Fruit fly (Drosophila melanogaster) whole organism, embryonic: ENCODE data around the gene CG10477.

Experiments
- Atf3 ChIP-seq: fragments of 200-800 bp; sonication (Bioruptor generic); optimal IDR thresholded peaks from 3 replicates; lab custom pipeline; 2016; ENCODE audit warnings: missing biosample characterization, missing genetic modification characterization
- C15 ChIP-seq: fragments of 200-800 bp; sonication (Bioruptor generic); IDR thresholded peaks from 3 replicates; pipeline ENCODE4 v1.3.6; 2022; ENCODE audit warnings: missing biosample characterization, missing genetic modification characterization
- CG10274 ChIP-seq: fragments of 200-800 bp; sonication (Bioruptor generic); optimal IDR thresholded peaks from 3 replicates; lab custom pipeline; 2017; ENCODE audit warnings: missing biosample characterization, mild to moderate bottlenecking, missing genetic modification characterization
- CG11093 ChIP-seq: fragments of 200-800 bp; sonication (Bioruptor generic); IDR thresholded peaks from 3 replicates; pipeline ENCODE4 v1.3.6; 2022; ENCODE audit warnings: missing biosample characterization, missing genetic modification characterization
- CG11398 ChIP-seq: fragments of 200-800 bp; sonication (Bioruptor generic); optimal IDR thresholded peaks from 2 replicates; lab custom pipeline; 2016; ENCODE audit warnings: missing biosample characterization, missing genetic modification characterization
- CG12071 ChIP-seq: fragments of 200-800 bp; sonication (Bioruptor generic); optimal IDR thresholded peaks from 3 replicates; lab custom pipeline; 2018; ENCODE audit warnings: missing biosample characterization, mild to moderate bottlenecking, missing genetic modification characterization
- CG13624 ChIP-seq: fragments of 200-800 bp; sonication (Bioruptor generic); optimal IDR thresholded peaks from 2 replicates; lab custom pipeline; 2016; ENCODE audit warnings: missing biosample characterization, missing genetic modification characterization
- CG14050 ChIP-seq: fragments of 200-800 bp; sonication (Bioruptor generic); IDR thresholded peaks from 3 replicates; pipeline ENCODE4 v1.3.6; 2022; ENCODE audit warnings: missing biosample characterization, missing genetic modification characterization
- CG17802 ChIP-seq: fragments of 200-800 bp; sonication (Bioruptor generic); optimal IDR thresholded peaks from 2 replicates; lab custom pipeline; 2018; ENCODE audit warnings: missing biosample characterization, mild to moderate bottlenecking, missing genetic modification characterization, moderate library complexity
- CG18599 ChIP-seq: fragments of 200-800 bp; sonication (Bioruptor generic); optimal IDR thresholded peaks from 3 replicates; lab custom pipeline; 2017; ENCODE audit warnings: missing biosample characterization, missing genetic modification characterization, mild to moderate bottlenecking, moderate library complexity, missing genetic modification reagents
- CG2116 ChIP-seq: fragments of 200-800 bp; sonication (Bioruptor generic); optimal IDR thresholded peaks from 3 replicates; lab custom pipeline; 2018; ENCODE audit warnings: missing biosample characterization, mild to moderate bottlenecking, missing genetic modification characterization
- CG2678 ChIP-seq: fragments of 200-800 bp; sonication (Bioruptor generic); optimal IDR thresholded peaks from 3 replicates; lab custom pipeline; 2019; ENCODE audit warnings: missing biosample characterization, mild to moderate bottlenecking, missing genetic modification characterization, moderate library complexity
- CG31441 ChIP-seq: fragments of 200-800 bp; sonication (Bioruptor generic); IDR thresholded peaks from 2 replicates; pipeline ENCODE4 v1.3.6; 2022; ENCODE audit warnings: missing biosample characterization, missing genetic modification characterization
- CG3163 ChIP-seq: fragments of 200-800 bp; sonication (Bioruptor generic); optimal IDR thresholded peaks from 3 replicates; lab custom pipeline; 2016; ENCODE audit warnings: missing biosample characterization, missing genetic modification characterization
- CG34224 ChIP-seq: fragments of 200-800 bp; sonication (Bioruptor generic); IDR thresholded peaks from 3 replicates; pipeline ENCODE4 v1.3.6; 2022; ENCODE audit warnings: missing biosample characterization, missing genetic modification characterization; ENCODE audit not compliant: partially characterized antibody
- CG8478 ChIP-seq: fragments of >200 bp; optimal IDR thresholded peaks from 2 replicates; lab custom pipeline; 2018
- CG9797 ChIP-seq: fragments of 200-800 bp; sonication (Bioruptor generic); optimal IDR thresholded peaks from 3 replicates; lab custom pipeline; 2018; ENCODE audit warnings: missing biosample characterization, mild to moderate bottlenecking, missing genetic modification characterization
- Dip3 ChIP-seq: fragments of 200-800 bp; sonication (Bioruptor generic); optimal IDR thresholded peaks from 3 replicates; lab custom pipeline; 2016; ENCODE audit warnings: missing biosample characterization, missing genetic modification characterization
- Ets97D ChIP-seq: fragments of 200-800 bp; sonication (Bioruptor generic); optimal IDR thresholded peaks from 3 replicates; lab custom pipeline; 2016; ENCODE audit warnings: missing biosample characterization, missing genetic modification characterization
- GATAe ChIP-seq: fragments of 200-800 bp; sonication (Bioruptor generic); conservative IDR thresholded peaks from 2 replicates; pipeline ENCODE4 v1.3.6; 2022; ENCODE audit warnings: missing biosample characterization, missing genetic modification characterization
- Gug ChIP-seq: fragments of 200-800 bp; sonication (Bioruptor generic); IDR thresholded peaks from 4 replicates; pipeline ENCODE4 v1.3.6; 2022; ENCODE audit warnings: missing biosample characterization, missing genetic modification characterization
- Kr ChIP-seq: fragments of 200-800 bp; sonication (Bioruptor generic); optimal IDR thresholded peaks from 2 replicates; lab custom pipeline; 2017; ENCODE audit warnings: missing biosample characterization, mild to moderate bottlenecking, missing genetic modification characterization
- NFAT ChIP-seq: fragments of 200-800 bp; sonication (Bioruptor generic); IDR thresholded peaks from 2 replicates; pipeline ENCODE4 v1.3.6; 2022; ENCODE audit warnings: missing biosample characterization, missing genetic modification characterization
- Nf-YB ChIP-seq: fragments of 200-800 bp; sonication (Bioruptor generic); optimal IDR thresholded peaks from 3 replicates; lab custom pipeline; 2019; ENCODE audit warnings: missing biosample characterization, mild to moderate bottlenecking, missing genetic modification characterization, moderate library complexity
- ab ChIP-seq: fragments of 200-800 bp; sonication (Bioruptor generic); optimal IDR thresholded peaks from 2 replicates; lab custom pipeline; 2016; ENCODE audit warnings: missing biosample characterization, missing genetic modification characterization
- abd-A ChIP-seq: fragments of 200-800 bp; sonication (Bioruptor generic); optimal IDR thresholded peaks from 3 replicates; lab custom pipeline; 2019; ENCODE audit warnings: missing biosample characterization, mild to moderate bottlenecking, missing genetic modification characterization, moderate library complexity
- al ChIP-seq: fragments of 200-800 bp; sonication (Bioruptor generic); IDR thresholded peaks from 2 replicates; pipeline ENCODE4 v1.3.6; 2022; ENCODE audit warnings: missing biosample characterization, missing genetic modification characterization
- amos ChIP-seq: fragments of 200-800 bp; sonication (Bioruptor generic); IDR thresholded peaks from 2 replicates; pipeline ENCODE4 v1.3.6; 2022; ENCODE audit warnings: missing biosample characterization, missing genetic modification characterization; ENCODE audit not compliant: partially characterized antibody
- cas ChIP-seq: fragments of 200-800 bp; sonication (Bioruptor generic); IDR thresholded peaks from 2 replicates; pipeline ENCODE4 v1.3.6; 2022; ENCODE audit warnings: missing biosample characterization, missing genetic modification characterization
- cg ChIP-seq: fragments of 200-800 bp; sonication (Bioruptor generic); optimal IDR thresholded peaks from 3 replicates; lab custom pipeline; 2019; ENCODE audit warnings: missing biosample characterization, mild to moderate bottlenecking, missing genetic modification characterization, moderate library complexity
- chinmo ChIP-seq: fragments of 200-800 bp; sonication (Bioruptor generic); IDR thresholded peaks from 4 replicates; pipeline ENCODE4 v1.3.6; 2022; ENCODE audit warnings: missing biosample characterization, missing genetic modification characterization; ENCODE audit not compliant: partially characterized antibody
- crp ChIP-seq, 2 experiments: fragments of 200-800 bp; sonication (Bioruptor generic); optimal IDR thresholded peaks; 2 replicates in 1 of 2; 3 replicates in 1 of 2; lab custom pipeline; 2017; ENCODE audit warnings: missing biosample characterization in 2 of 2, missing genetic modification characterization in 2 of 2, mild to moderate bottlenecking in 1 of 2, moderate library complexity in 1 of 2
- ems ChIP-seq: fragments of 200-800 bp; sonication (Bioruptor generic); optimal IDR thresholded peaks from 3 replicates; lab custom pipeline; 2016; ENCODE audit warnings: missing biosample characterization, missing genetic modification characterization
- fd64A ChIP-seq: fragments of 200-800 bp; sonication (Bioruptor generic); optimal IDR thresholded peaks from 3 replicates; lab custom pipeline; 2018; ENCODE audit warnings: missing biosample characterization, mild to moderate bottlenecking, missing genetic modification characterization
- gfzf ChIP-seq: fragments of 200-800 bp; sonication (Bioruptor generic); optimal IDR thresholded peaks from 2 replicates; lab custom pipeline; 2016; ENCODE audit warnings: missing biosample characterization, mild to moderate bottlenecking, missing genetic modification characterization, moderate library complexity
- gt ChIP-seq: fragments of 200-800 bp; sonication (Bioruptor generic); IDR thresholded peaks from 2 replicates; pipeline ENCODE4 v1.3.6; 2022; ENCODE audit warnings: missing biosample characterization, missing genetic modification characterization
- her ChIP-seq: fragments of 200-800 bp; sonication (Bioruptor generic); optimal IDR thresholded peaks from 2 replicates; lab custom pipeline; 2016; ENCODE audit warnings: missing biosample characterization, missing genetic modification characterization
- ken ChIP-seq: fragments of 200-800 bp; sonication (Bioruptor generic); IDR thresholded peaks from 3 replicates; pipeline ENCODE4 v1.3.6; 2022; ENCODE audit warnings: missing biosample characterization, missing genetic modification characterization
- lbe ChIP-seq: fragments of 200-800 bp; sonication (Bioruptor generic); optimal IDR thresholded peaks from 2 replicates; lab custom pipeline; 2016; ENCODE audit warnings: missing biosample characterization, mild to moderate bottlenecking, missing genetic modification characterization
- phol ChIP-seq: fragments of 200-800 bp; sonication (Bioruptor generic); optimal IDR thresholded peaks from 3 replicates; lab custom pipeline; 2018; ENCODE audit warnings: missing biosample characterization, mild to moderate bottlenecking, missing genetic modification characterization, moderate library complexity
- prd ChIP-seq, 3 experiments: fragments of >200 bp in 2 of 3; fragments of 200-800 bp in 1 of 3; sonication (Bioruptor generic) in 1 of 3; optimal IDR thresholded peaks in 2 of 3; IDR thresholded peaks in 1 of 3; 2 replicates in 2 of 3; 3 replicates in 1 of 3; pipeline versions ENCODE4 v1.3.6 to Lab custom; 2017 to 2022; ENCODE audit warnings: missing biosample characterization in 1 of 3, missing genetic modification characterization in 1 of 3
- row ChIP-seq: fragments of 200-800 bp; sonication (Bioruptor generic); IDR thresholded peaks from 3 replicates; pipeline ENCODE4 v1.3.6; 2022; ENCODE audit warnings: missing biosample characterization, missing genetic modification characterization
- shn ChIP-seq: fragments of 200-800 bp; sonication (Bioruptor generic); optimal IDR thresholded peaks from 3 replicates; lab custom pipeline; 2016; ENCODE audit warnings: missing biosample characterization, missing genetic modification characterization
- sim ChIP-seq: fragments of 200-800 bp; sonication (Bioruptor generic); IDR thresholded peaks from 2 replicates; pipeline ENCODE4 v1.3.6; 2022; ENCODE audit warnings: missing biosample characterization, missing genetic modification characterization
- sna ChIP-seq: fragments of 200-800 bp; sonication (Bioruptor generic); IDR thresholded peaks from 2 replicates; pipeline ENCODE4 v1.3.6; 2022; ENCODE audit warnings: missing biosample characterization, missing genetic modification characterization; ENCODE audit not compliant: partially characterized antibody
- tgo ChIP-seq: fragments of 200-800 bp; sonication (Bioruptor generic); IDR thresholded peaks from 3 replicates; pipeline ENCODE4 v1.3.6; 2022; ENCODE audit warnings: missing biosample characterization, missing genetic modification characterization
- tll ChIP-seq, 2 experiments: fragments of 200-800 bp in 1 of 2; fragments of >200 bp in 1 of 2; sonication (Bioruptor generic) in 1 of 2; optimal IDR thresholded peaks; 2 replicates each; lab custom pipeline; 2017 to 2019; ENCODE audit warnings: missing biosample characterization in 2 of 2, missing genetic modification characterization in 2 of 2, mild to moderate bottlenecking in 1 of 2, moderate library complexity in 1 of 2
- ttk ChIP-seq: fragments of 200-800 bp; sonication (Bioruptor generic); IDR thresholded peaks from 2 replicates; pipeline ENCODE4 v2.1.2; 2022; ENCODE audit warnings: missing biosample characterization, missing genetic modification characterization
- wdn ChIP-seq: fragments of 200-800 bp; sonication (Bioruptor generic); IDR thresholded peaks from 2 replicates; pipeline ENCODE4 v1.3.6; 2022; ENCODE audit warnings: missing biosample characterization, missing genetic modification characterization

CG10477 gene

dm6 chr3L:6074975-6075692 is 40.7 kb upstream of the CG10477 start, which contains the start of the genes CG13295 and CG6610 (continued):
- TF ChIP-seq CG31441 (GFP tag; lab: Robert Waterston, UW) = peak; percentile 60; the same call in 1 of the 2 replicates
- peak; percentile 76 for TF ChIP-seq gfzf (GFP tag; lab: Kevin White, UChicago)
- no peak for TF ChIP-seq lbe (GFP tag; lab: Kevin White, UChicago)
- TF ChIP-seq amos = 0 out of 2 replicates have a peak, but pooled peaks have one; percentile 23
- no peak for TF ChIP-seq C15 (GFP tag; lab: Robert Waterston, UW)
- peak in 1 of 2 experiments; percentile 25 for TF ChIP-seq crp (GFP tag; optimal IDR thresholded peaks at IDR 0.05; lab: Kevin White, UChicago)
- peak; percentile 19 for TF ChIP-seq shn
- 0 out of 2 replicates have a peak, but pooled peaks have one; percentile 5 for TF ChIP-seq NFAT (GFP tag; lab: Robert Waterston, UW)
- no peak for TF ChIP-seq CG3163 (GFP tag; lab: Kevin White, UChicago)
- no peak for TF ChIP-seq ttk
- no peak for TF ChIP-seq her (GFP tag; lab: Kevin White, UChicago)
- TF ChIP-seq sim (GFP tag; lab: Robert Waterston, UW) = no peak
- no peak for TF ChIP-seq fd64A (GFP tag; lab: Kevin White, UChicago)
- TF ChIP-seq prd (optimal IDR thresholded peaks at IDR 0.05; lab: Kevin White, UChicago) = no peak
- TF ChIP-seq prd (GFP tag; IDR thresholded peaks at IDR 0.05; lab: Robert Waterston, UW) = peak; percentile 75
- no peak for TF ChIP-seq GATAe (GFP tag; lab: Robert Waterston, UW)
- TF ChIP-seq gt = no peak
- no peak for TF ChIP-seq wdn (GFP tag; lab: Robert Waterston, UW)
- peak in 1 of 2 experiments; percentile 52 for TF ChIP-seq tll (GFP tag; optimal IDR thresholded peaks at IDR 0.05; lab: Kevin White, UChicago)
- TF ChIP-seq CG2116 (GFP tag; lab: Kevin White, UChicago) = peak; percentile 41
- TF ChIP-seq CG12071 (GFP tag; lab: Kevin White, UChicago) = no peak
- TF ChIP-seq Atf3 (GFP tag; lab: Kevin White, UChicago) = no peak
- TF ChIP-seq ken (GFP tag; lab: Robert Waterston, UW) = peak; percentile 19; the same call in 1 of the 3 replicates
- peak; percentile 68 for TF ChIP-seq CG9797 (GFP tag; lab: Kevin White, UChicago)
- TF ChIP-seq CG2678 (tag; lab: Kevin White, UChicago) = peak; percentile 76
- TF ChIP-seq CG13624 (GFP tag; lab: Kevin White, UChicago) = peak; percentile 35
- peak; percentile 72 for TF ChIP-seq phol
- peak; percentile 0 for TF ChIP-seq Ets97D (GFP tag; lab: Kevin White, UChicago)
- TF ChIP-seq CG8478 (lab: Kevin White, UChicago) = no peak
- 0 out of 4 replicates have a peak, but pooled peaks have one; percentile 13 for TF ChIP-seq chinmo (GFP tag; lab: Robert Waterston, UW)
- no peak for TF ChIP-seq CG10274 (GFP tag; lab: Kevin White, UChicago)
- no peak for TF ChIP-seq cg (GFP tag; lab: Kevin White, UChicago)
- TF ChIP-seq Nf-YB = no peak
- peak; percentile 23; the same call in 1 of the 4 replicates for TF ChIP-seq Gug
- no peak for TF ChIP-seq ab (GFP tag; lab: Kevin White, UChicago)
- TF ChIP-seq CG17802 = no peak
- TF ChIP-seq row (GFP tag; lab: Robert Waterston, UW) = peak; percentile 95
- TF ChIP-seq CG11093 (GFP tag; lab: Robert Waterston, UW) = no peak
- TF ChIP-seq abd-A (tag; lab: Kevin White, UChicago) = no peak
- no peak for TF ChIP-seq ems (GFP tag; lab: Kevin White, UChicago)
- peak; percentile 64 for TF ChIP-seq CG18599 (GFP tag; lab: Kevin White, UChicago)
- TF ChIP-seq Kr (GFP tag; lab: Kevin White, UChicago) = no peak
- TF ChIP-seq CG14050 (GFP tag; lab: Robert Waterston, UW) = no peak
- no peak for TF ChIP-seq sna (GFP tag; lab: Robert Waterston, UW)
- no peak for TF ChIP-seq CG34224
- no peak for TF ChIP-seq cas
- peak; percentile 63 for TF ChIP-seq al
- TF ChIP-seq CG11398 (GFP tag; lab: Kevin White, UChicago) = no peak
- TF ChIP-seq Dip3 (GFP tag; lab: Kevin White, UChicago) = peak; percentile 45
- TF ChIP-seq tgo = no peak; the same call in 2 of the 3 replicates
